Worm (Caenorhabditis elegans) whole organism, L4 larva: ENCODE measurements around the gene bcs-1.

Experiments
- D1046.2 ChIP-seq: fragments of 200-800 bp; sonication (Bioruptor generic); IDR thresholded peaks from 2 replicates; pipeline ENCODE4 v1.3.6; 2022; ENCODE audit warnings: missing genetic modification characterization, missing compliant biosample characterization
- F10B5.3 ChIP-seq: sonication (generic microtip); optimal IDR thresholded peaks from 2 replicates; lab custom pipeline; 2016; ENCODE audit warnings: mild to moderate bottlenecking, missing genetic modification characterization, missing compliant biosample characterization
- F37D6.2 ChIP-seq: sonication (generic microtip); optimal IDR thresholded peaks from 2 replicates; lab custom pipeline; 2016; ENCODE audit warnings: mild to moderate bottlenecking, missing genetic modification characterization, missing compliant biosample characterization
- F44E2.7 ChIP-seq: fragments of 200-800 bp; sonication (Bioruptor generic); IDR thresholded peaks from 2 replicates; pipeline ENCODE4 v2.1.2; 2022; ENCODE audit warnings: missing genetic modification characterization, missing compliant biosample characterization
- T26A8.4 ChIP-seq: fragments of 200-800 bp; sonication (Bioruptor generic); IDR thresholded peaks from 2 replicates; pipeline ENCODE4 v1.3.6; 2022; ENCODE audit warnings: missing genetic modification characterization, missing compliant biosample characterization
- Y48G9A.11 ChIP-seq: fragments of 200-800 bp; sonication (Bioruptor generic); IDR thresholded peaks from 2 replicates; pipeline ENCODE4 v1.3.6; 2022; ENCODE audit warnings: missing genetic modification reagents, missing genetic modification characterization, missing compliant biosample characterization
- ZK337.2 ChIP-seq: fragments of 200-800 bp; sonication (Bioruptor generic); IDR thresholded peaks from 2 replicates; pipeline ENCODE4 v1.3.6; 2022; ENCODE audit warnings: missing genetic modification reagents, missing genetic modification characterization, missing compliant biosample characterization
- attf-4 ChIP-seq: sonication (generic microtip); optimal IDR thresholded peaks from 3 replicates; lab custom pipeline; 2017; ENCODE audit warnings: missing biosample characterization, missing genetic modification characterization
- ceh-20 ChIP-seq: fragments of 200-800 bp; sonication (Bioruptor generic); IDR thresholded peaks from 2 replicates; pipeline ENCODE4 v1.3.6; 2022; ENCODE audit warnings: missing genetic modification reagents, missing genetic modification characterization, missing compliant biosample characterization
- ceh-32 ChIP-seq: sonication (generic microtip); optimal IDR thresholded peaks from 2 replicates; lab custom pipeline; 2016; ENCODE audit warnings: mild to moderate bottlenecking, missing genetic modification characterization, missing compliant biosample characterization; ENCODE audit not compliant: poor library complexity
- ceh-82 ChIP-seq: sonication (generic microtip); optimal IDR thresholded peaks from 2 replicates; lab custom pipeline; 2017; ENCODE audit warnings: missing biosample characterization, missing genetic modification characterization
- daf-8 ChIP-seq: fragments of 200-800 bp; sonication (Bioruptor generic); IDR thresholded peaks from 2 replicates; pipeline ENCODE4 v1.3.6; 2022; ENCODE audit warnings: missing genetic modification characterization, missing compliant biosample characterization
- dmd-9 ChIP-seq: fragments of 200-800 bp; sonication (Bioruptor generic); IDR thresholded peaks from 2 replicates; pipeline ENCODE4 v1.3.6; 2022; ENCODE audit warnings: missing genetic modification reagents, missing genetic modification characterization, missing compliant biosample characterization
- dpl-1 ChIP-seq: fragments of 150-350 bp; optimal IDR thresholded peaks from 2 replicates; lab custom pipeline; 2014; ENCODE audit warnings: missing biosample characterization, missing genetic modification reagents, missing genetic modification characterization
- dve-1 ChIP-seq: sonication (generic microtip); optimal IDR thresholded peaks from 2 replicates; lab custom pipeline; 2017; ENCODE audit warnings: antibody characterized with exemption, mild to moderate bottlenecking, missing genetic modification characterization, missing compliant biosample characterization; ENCODE audit not compliant: insufficient read depth
- egl-43 ChIP-seq: fragments of 200-800 bp; sonication (Bioruptor generic); IDR thresholded peaks from 2 replicates; pipeline ENCODE4 v1.3.6; 2022; ENCODE audit warnings: missing genetic modification reagents, missing genetic modification characterization, missing compliant biosample characterization
- hlh-30 ChIP-seq: sonication (generic microtip); optimal IDR thresholded peaks from 2 replicates; lab custom pipeline; 2017; ENCODE audit warnings: antibody characterized with exemption, mild to moderate bottlenecking, missing genetic modification characterization, missing compliant biosample characterization; ENCODE audit not compliant: insufficient read depth
- hmg-1.1 ChIP-seq: fragments of 200-800 bp; sonication (Bioruptor generic); IDR thresholded peaks from 2 replicates; pipeline ENCODE4 v1.3.6; 2022; ENCODE audit warnings: missing genetic modification reagents, missing genetic modification characterization, missing compliant biosample characterization
- jun-1 ChIP-seq: fragments of 150-350 bp; optimal IDR thresholded peaks from 2 replicates; lab custom pipeline; 2014; ENCODE audit warnings: missing biosample characterization, missing genetic modification reagents, missing genetic modification characterization
- lin-1 ChIP-seq: fragments of 200-800 bp; sonication (Bioruptor generic); IDR thresholded peaks from 2 replicates; pipeline ENCODE4 v1.3.6; 2022; ENCODE audit warnings: missing genetic modification reagents, missing genetic modification characterization, missing compliant biosample characterization
- lin-15B ChIP-seq: fragments of 150-350 bp; sonication (generic microtip); optimal IDR thresholded peaks from 3 replicates; lab custom pipeline; 2014; ENCODE audit warnings: missing biosample characterization, missing genetic modification characterization
- lin-29 ChIP-seq: fragments of 200-800 bp; sonication (Bioruptor generic); IDR thresholded peaks from 2 replicates; pipeline ENCODE4 v1.3.6; 2022; ENCODE audit warnings: missing genetic modification reagents, missing genetic modification characterization, missing compliant biosample characterization
- lin-38 ChIP-seq: fragments of 200-800 bp; sonication (Bioruptor generic); IDR thresholded peaks from 2 replicates; pipeline ENCODE4 v1.3.6; 2022; ENCODE audit warnings: missing genetic modification reagents, missing genetic modification characterization, missing compliant biosample characterization
- lin-39 ChIP-seq: fragments of 150-350 bp; optimal IDR thresholded peaks from 2 replicates; lab custom pipeline; 2014; ENCODE audit warnings: missing biosample characterization, missing genetic modification reagents, missing genetic modification characterization
- lsy-2 ChIP-seq, 2 experiments: fragments of 150-350 bp in 1 of 2; sonication (generic microtip) in 1 of 2; optimal IDR thresholded peaks; 2 replicates each; lab custom pipeline; 2014 to 2017; ENCODE audit warnings: missing biosample characterization in 2 of 2, missing genetic modification characterization in 2 of 2
- madf-5 ChIP-seq, 2 experiments: fragments of 200-800 bp; sonication (Bioruptor generic); IDR thresholded peaks; 2 replicates each; pipeline ENCODE4 v1.3.6; 2022; ENCODE audit warnings: missing compliant biosample characterization in 2 of 2, missing genetic modification characterization in 2 of 2
- mdl-1 ChIP-seq, 2 experiments: fragments of 150-350 bp in 1 of 2; sonication (generic microtip) in 1 of 2; optimal IDR thresholded peaks; 2 replicates each; lab custom pipeline; 2014 to 2017; ENCODE audit warnings: missing biosample characterization in 2 of 2, missing genetic modification characterization in 2 of 2
- mdt-29 ChIP-seq: fragments of 200-800 bp; sonication (Bioruptor generic); IDR thresholded peaks from 2 replicates; pipeline ENCODE4 v1.3.6; 2022; ENCODE audit warnings: missing genetic modification reagents, missing genetic modification characterization, missing compliant biosample characterization
- mes-2 ChIP-seq: sonication (generic microtip); optimal IDR thresholded peaks from 2 replicates; lab custom pipeline; 2016; ENCODE audit warnings: missing genotype, mild to moderate bottlenecking, missing genetic modification characterization, missing compliant biosample characterization; ENCODE audit not compliant: poor library complexity, severe bottlenecking
- mxl-2 ChIP-seq: fragments of 200-800 bp; sonication (Bioruptor generic); conservative IDR thresholded peaks from 2 replicates; pipeline ENCODE4 v1.3.6; 2022; ENCODE audit warnings: missing genetic modification reagents, missing genetic modification characterization, missing compliant biosample characterization
- nhr-10 ChIP-seq: fragments of 150-350 bp; optimal IDR thresholded peaks from 2 replicates; lab custom pipeline; 2014; ENCODE audit warnings: missing biosample characterization, missing genetic modification characterization
- nhr-11 ChIP-seq: fragments of 150-350 bp; optimal IDR thresholded peaks from 2 replicates; lab custom pipeline; 2014; ENCODE audit warnings: missing biosample characterization, missing genetic modification characterization
- nhr-28 ChIP-seq: fragments of 150-350 bp; optimal IDR thresholded peaks from 2 replicates; lab custom pipeline; 2014; ENCODE audit warnings: missing biosample characterization, missing genetic modification characterization
- nhr-42 ChIP-seq: fragments of 200-800 bp; sonication (Bioruptor generic); IDR thresholded peaks from 2 replicates; pipeline ENCODE4 v1.3.6; 2022; ENCODE audit warnings: missing genetic modification characterization, missing compliant biosample characterization
- nhr-76 ChIP-seq: fragments of 150-350 bp; optimal IDR thresholded peaks from 2 replicates; lab custom pipeline; 2014; ENCODE audit warnings: missing biosample characterization, missing genetic modification characterization
- nhr-77 ChIP-seq: fragments of 150-350 bp; optimal IDR thresholded peaks from 2 replicates; lab custom pipeline; 2014; ENCODE audit warnings: missing biosample characterization, missing genetic modification characterization
- pha-4 ChIP-seq, 2 experiments: fragments of 150-350 bp in 1 of 2; fragments of 200-800 bp in 1 of 2; sonication (Bioruptor generic) in 1 of 2; IDR thresholded peaks in 1 of 2; optimal IDR thresholded peaks in 1 of 2; 2 replicates each; pipeline versions ENCODE4 v1.3.6 to Lab custom; 2014 to 2022; ENCODE audit warnings: missing genetic modification characterization in 2 of 2, missing genetic modification reagents in 2 of 2, missing biosample characterization in 1 of 2, missing compliant biosample characterization in 1 of 2
- php-3 ChIP-seq: fragments of 200-800 bp; sonication (Bioruptor generic); IDR thresholded peaks from 2 replicates; pipeline ENCODE4 v1.3.6; 2022; ENCODE audit warnings: missing genetic modification reagents, missing genetic modification characterization, missing compliant biosample characterization
- pqm-1 ChIP-seq: sonication (generic microtip); optimal IDR thresholded peaks from 2 replicates; lab custom pipeline; 2017; ENCODE audit warnings: missing biosample characterization, missing genetic modification characterization
- saeg-2 ChIP-seq: fragments of 200-800 bp; sonication (Bioruptor generic); IDR thresholded peaks from 2 replicates; pipeline ENCODE4 v1.3.6; 2022; ENCODE audit warnings: missing genetic modification reagents, missing genetic modification characterization, missing compliant biosample characterization
- sdz-12 ChIP-seq: fragments of 200-800 bp; sonication (Bioruptor generic); optimal IDR thresholded peaks from 2 replicates; lab custom pipeline; 2018; ENCODE audit warnings: mild to moderate bottlenecking, missing genetic modification characterization, missing compliant biosample characterization
- spr-1 ChIP-seq: sonication (generic microtip); optimal IDR thresholded peaks from 2 replicates; lab custom pipeline; 2016; ENCODE audit warnings: mild to moderate bottlenecking, missing genetic modification characterization, missing compliant biosample characterization
- spr-3 ChIP-seq: fragments of 200-800 bp; sonication (Bioruptor generic); optimal IDR thresholded peaks from 2 replicates; lab custom pipeline; 2018; ENCODE audit warnings: mild to moderate bottlenecking, missing genetic modification characterization, missing compliant biosample characterization
- tra-1 ChIP-seq: fragments of 200-800 bp; sonication (Bioruptor generic); IDR thresholded peaks from 2 replicates; pipeline ENCODE4 v1.3.6; 2022; ENCODE audit warnings: missing genetic modification reagents, missing genetic modification characterization, missing compliant biosample characterization
- unc-130 ChIP-seq: sonication (generic microtip); optimal IDR thresholded peaks from 2 replicates; lab custom pipeline; 2016; ENCODE audit warnings: missing genetic modification reagents, missing genetic modification characterization, missing compliant biosample characterization
- unc-39 ChIP-seq: sonication (generic microtip); optimal IDR thresholded peaks from 2 replicates; lab custom pipeline; 2017; ENCODE audit warnings: missing biosample characterization, missing genetic modification characterization
- unc-62 ChIP-seq, 3 experiments: fragments of 150-350 bp in 1 of 3; sonication (generic microtip); optimal IDR thresholded peaks in 2 of 3; peaks in 1 of 3; 1 replicate in 1 of 3; 2 replicates in 2 of 3; lab custom pipeline; 2014 to 2017; ENCODE audit warnings: missing biosample characterization in 3 of 3, missing genetic modification characterization in 3 of 3, missing genetic modification reagents in 3 of 3, missing genotype in 1 of 3
- zag-1 ChIP-seq: fragments of 150-350 bp; optimal IDR thresholded peaks from 2 replicates; lab custom pipeline; 2014; ENCODE audit warnings: missing biosample characterization, missing genetic modification characterization
- zip-11 ChIP-seq: fragments of 200-800 bp; sonication (Bioruptor generic); IDR thresholded peaks from 2 replicates; pipeline ENCODE4 v1.3.6; 2022; ENCODE audit warnings: missing genetic modification characterization, missing compliant biosample characterization
- ztf-7 ChIP-seq: fragments of 150-350 bp; optimal IDR thresholded peaks from 2 replicates; lab custom pipeline; 2014; ENCODE audit warnings: missing biosample characterization, missing genetic modification characterization

Gene bcs-1

ce11 chrII:8561227-8561626, 9.7 kb upstream of the bcs-1 start, which contains the start of gene iff-2 (continued):
- no peak for TF ChIP-seq F44E2.7
- peak; percentile 93 for TF ChIP-seq spr-3
- peak; percentile 97 for TF ChIP-seq jun-1
- peak; percentile 97 for TF ChIP-seq mes-2 (tag; lab: Kevin White, UChicago)
- peak; percentile 51 for TF ChIP-seq unc-130 (GFP tag; lab: Kevin White, UChicago)
- TF ChIP-seq lin-29 (GFP tag; lab: Robert Waterston, UW): peak; percentile 88
- peak; percentile 98 for TF ChIP-seq lin-15B (tag; lab: Kevin White, UChicago)
- peak; percentile 92 for TF ChIP-seq mxl-2 (GFP tag; lab: Robert Waterston, UW)
- peak; percentile 100 for TF ChIP-seq lin-38 (GFP tag; lab: Robert Waterston, UW)
- no peak; the same call in 1 of the 2 replicates for TF ChIP-seq egl-43 (GFP tag; lab: Robert Waterston, UW)
- TF ChIP-seq unc-62 (GFP tag; optimal IDR thresholded peaks at IDR 0.05 in 1 of 2; lab: Kevin White, UChicago): peak; percentile 14 to 100
- TF ChIP-seq unc-62 (tag; optimal IDR thresholded peaks at IDR 0.05; lab: Kevin White, UChicago): peak; percentile 51
- TF ChIP-seq hmg-1.1 (GFP tag; lab: Robert Waterston, UW): peak; percentile 99
- peak; percentile 95 for TF ChIP-seq dmd-9 (GFP tag; lab: Robert Waterston, UW)
- TF ChIP-seq sdz-12: peak; percentile 60
- peak; percentile 97 for TF ChIP-seq T26A8.4 (GFP tag; lab: Robert Waterston, UW)
- peak; percentile 87 for TF ChIP-seq ztf-7 (tag; lab: Kevin White, UChicago)
- no peak; the same call in 1 of the 2 replicates for TF ChIP-seq Y48G9A.11 (GFP tag; lab: Robert Waterston, UW)
- no peak for TF ChIP-seq unc-39 (tag; lab: Kevin White, UChicago)
- TF ChIP-seq zip-11 (GFP tag; lab: Robert Waterston, UW): no peak
- peak; percentile 75 for TF ChIP-seq F10B5.3
- TF ChIP-seq ceh-82 (tag; lab: Kevin White, UChicago): peak; percentile 12
- TF ChIP-seq pqm-1: peak; percentile 92
- peak; percentile 96 for TF ChIP-seq pha-4 (GFP tag; IDR thresholded peaks at IDR 0.05; lab: Robert Waterston, UW)
- TF ChIP-seq pha-4 (tag; optimal IDR thresholded peaks at IDR 0.05; lab: Kevin White, UChicago): no peak
- TF ChIP-seq mdl-1 (tag; optimal IDR thresholded peaks at IDR 0.05; lab: Kevin White, UChicago): peak; percentile 93 to 99
- TF ChIP-seq ceh-32 (tag; lab: Kevin White, UChicago): peak; percentile 68
- TF ChIP-seq nhr-11 (tag; lab: Kevin White, UChicago): peak; percentile 100
- peak; percentile 81 for TF ChIP-seq nhr-76 (tag; lab: Kevin White, UChicago)
- TF ChIP-seq spr-1 (tag; lab: Kevin White, UChicago): peak; percentile 96
- TF ChIP-seq dve-1 (tag; lab: Kevin White, UChicago): peak; percentile 100
- TF ChIP-seq hlh-30 (tag; lab: Kevin White, UChicago): peak; percentile 100
- peak; percentile 95 for TF ChIP-seq F37D6.2 (tag; lab: Kevin White, UChicago)
- peak; percentile 97 for TF ChIP-seq dpl-1
- peak; percentile 97 to 98 for TF ChIP-seq lsy-2 (tag; optimal IDR thresholded peaks at IDR 0.05; lab: Kevin White, UChicago)
- peak; percentile 98 for TF ChIP-seq tra-1
- peak; percentile 98 for TF ChIP-seq ceh-20
- TF ChIP-seq madf-5 (GFP tag; IDR thresholded peaks at IDR 0.05; lab: Robert Waterston, UW): peak in 1 of 2 experiments; percentile 89; a peak in 1 of 4 replicates
- TF ChIP-seq nhr-10 (tag; lab: Kevin White, UChicago): peak; percentile 97
- TF ChIP-seq ZK337.2 (GFP tag; lab: Robert Waterston, UW): peak; percentile 63; the same call in 1 of the 2 replicates
- peak; percentile 99 for TF ChIP-seq nhr-77 (tag; lab: Kevin White, UChicago)
- peak; percentile 81 for TF ChIP-seq zag-1 (tag; lab: Kevin White, UChicago)
- TF ChIP-seq daf-8 (GFP tag; lab: Robert Waterston, UW): no peak
- TF ChIP-seq D1046.2: peak; percentile 94
- TF ChIP-seq nhr-42 (GFP tag; lab: Robert Waterston, UW): peak; percentile 98
- peak; percentile 95 for TF ChIP-seq php-3
- TF ChIP-seq nhr-28 (tag; lab: Kevin White, UChicago): peak; percentile 100
- TF ChIP-seq attf-4 (tag; lab: Kevin White, UChicago): no peak
- TF ChIP-seq lin-39 (tag; lab: Kevin White, UChicago): no peak
- TF ChIP-seq lin-1 (GFP tag; lab: Robert Waterston, UW): peak; percentile 96
- TF ChIP-seq mdt-29 (GFP tag; lab: Robert Waterston, UW): no peak; the same call in none of the 2 replicates
- TF ChIP-seq saeg-2: peak; percentile 92
